Fruit fly (Drosophila melanogaster): ENCODE data around the gene Jon74E.

Gene Jon74E

dm6 chr3L:17563536-17564257, 14.8 kb upstream of the Jon74E start (continued):
- peak; percentile 34 for TF ChIP-seq corto (GFP tag; optimal IDR thresholded peaks at IDR 0.05)
- no peak for TF ChIP-seq CG8359 (GFP tag; optimal IDR thresholded peaks at IDR 0.05; ENCODE audit: borderline replicate concordance)
- no peak for TF ChIP-seq Nf-YC (tag; optimal IDR thresholded peaks at IDR 0.05)
- TF ChIP-seq Hmx (GFP tag; optimal IDR thresholded peaks at IDR 0.05): no peak
- no peak for TF ChIP-seq CG13894 (tag; optimal IDR thresholded peaks at IDR 0.05)
- TF ChIP-seq CTCF (GFP tag; optimal IDR thresholded peaks at IDR 0.05): no peak
- TF ChIP-seq repo (GFP tag; optimal IDR thresholded peaks at IDR 0.05): no peak
- TF ChIP-seq BtbVII (GFP tag; optimal IDR thresholded peaks at IDR 0.05): no peak
- TF ChIP-seq bcd (GFP tag; optimal IDR thresholded peaks at IDR 0.05): no peak
- TF ChIP-seq CG17361 (GFP tag; IDR thresholded peaks at IDR 0.05): no peak
- TF ChIP-seq gro (GFP tag; optimal IDR thresholded peaks at IDR 0.05): no peak
- TF ChIP-seq E2f2 (GFP tag; IDR thresholded peaks at IDR 0.05): no peak
- TF ChIP-seq CG9215 (GFP tag; IDR thresholded peaks at IDR 0.05): no peak
- TF ChIP-seq CG2129 (GFP tag; IDR thresholded peaks at IDR 0.05; ENCODE audit: partially characterized antibody): no peak

- TF ChIP-seq CG13775 (GFP tag; optimal IDR thresholded peaks at IDR 0.05) (no peak), Side (GFP tag; optimal IDR thresholded peaks at IDR 0.05) (no peak), Scr (GFP tag; IDR thresholded peaks at IDR 0.05; ENCODE audit: partially characterized antibody) (no peak), CG8089 (GFP tag; optimal IDR thresholded peaks at IDR 0.05) (no peak), CG12236 (GFP tag; optimal IDR thresholded peaks at IDR 0.05) (no peak), CG17568 (GFP tag; optimal IDR thresholded peaks at IDR 0.05) (no peak), Kr (GFP tag; optimal IDR thresholded peaks at IDR 0.05) (no peak), CG1024 (GFP tag; IDR thresholded peaks at IDR 0.05) (no peak), kah (GFP tag; optimal IDR thresholded peaks at IDR 0.05) (no peak), CG6791 (GFP tag; IDR thresholded peaks at IDR 0.05; ENCODE audit: partially characterized antibody) (no peak), Dip3 (GFP tag; optimal IDR thresholded peaks at IDR 0.05) (no peak), caup (GFP tag; optimal IDR thresholded peaks at IDR 0.05; ENCODE audit: severe bottlenecking) (no peak), fd96Cb (tag; optimal IDR thresholded peaks at IDR 0.05) (no peak), CG10321 (GFP tag; IDR thresholded peaks at IDR 0.05) (no peak), nmo (GFP tag; optimal IDR thresholded peaks at IDR 0.05) (no peak), esg (GFP tag; conservative IDR thresholded peaks at IDR 0.05) (no peak), slbo (GFP tag; IDR thresholded peaks at IDR 0.05) (no peak), gce (GFP tag; IDR thresholded peaks at IDR 0.05) (no peak), pita (GFP tag; optimal IDR thresholded peaks at IDR 0.05) (no peak), CG31441 (GFP tag; IDR thresholded peaks at IDR 0.05) (no peak), sr (GFP tag; IDR thresholded peaks at IDR 0.05) (no peak), klu (GFP tag; IDR thresholded peaks at IDR 0.05) (no peak), HmgZ (tag; optimal IDR thresholded peaks at IDR 0.05) (no peak), sens (GFP tag) (peak; percentile 75), CG2889 (GFP tag; IDR thresholded peaks at IDR 0.05) (no peak), mld (GFP tag; IDR thresholded peaks at IDR 0.05; ENCODE audit: partially characterized antibody) (no peak), ewg (GFP tag; optimal IDR thresholded peaks at IDR 0.05) (no peak), vvl (GFP tag; IDR thresholded peaks at IDR 0.05) (0 out of 2 replicates have a peak, but pooled peaks have one; percentile 32), CG6813 (GFP tag; optimal IDR thresholded peaks at IDR 0.05) (no peak), CG13424 (tag; optimal IDR thresholded peaks at IDR 0.05) (no peak), insv (GFP tag; optimal IDR thresholded peaks at IDR 0.05) (no peak), Gsc (GFP tag; IDR thresholded peaks at IDR 0.05) (no peak), Hey (tag; optimal IDR thresholded peaks at IDR 0.05) (no peak), lbe (GFP tag; optimal IDR thresholded peaks at IDR 0.05) (peak; percentile 5), CG8281 (tag; optimal IDR thresholded peaks at IDR 0.05) (no peak), CG6689 (GFP tag; IDR thresholded peaks at IDR 0.05) (no peak), fd3F (GFP tag; optimal IDR thresholded peaks at IDR 0.05) (no peak)
Measured at dm6 chr3L:17563133-17563532, 14.2 kb upstream of the Jon74E start.
